Worm (Caenorhabditis elegans): ENCODE results near the gene C01F1.6.

ce11 chrII:4288572-4288971 lies 561 bp upstream of the C01F1.6 start:
- TF ChIP-seq efl-1 (optimal IDR thresholded peaks at IDR 0.05) (no peak), efl-1 (GFP tag; optimal IDR thresholded peaks at IDR 0.05 in 1 of 2) (no peak), nhr-85 (tag) (peak; percentile 66), zag-1 (tag; optimal IDR thresholded peaks at IDR 0.05) (no peak), mef-2 (tag; optimal IDR thresholded peaks at IDR 0.05) (no peak), nhr-90 (tag; optimal IDR thresholded peaks at IDR 0.05; ENCODE audit: poor library complexity) (no peak), egl-27 (tag; optimal IDR thresholded peaks at IDR 0.05) (no peak), ets-5 (GFP tag; IDR thresholded peaks at IDR 0.05) (no peak)

Data from whole organism, L1 larva.